Fruit fly (Drosophila melanogaster) whole organism, embryonic: ENCODE results near the gene Sem1.
A peak's percentile ranks its signal among the peaks of the same experiment; 100 is the strongest.

ENCODE experiments used
- Antp ChIP-seq: fragments of 200-800 bp; sonication (Bioruptor generic); optimal IDR thresholded peaks from 3 replicates; lab custom pipeline; 2016; ENCODE audit warnings: missing biosample characterization, missing genetic modification characterization
- CG10267 ChIP-seq: fragments of 200-800 bp; sonication (Bioruptor generic); optimal IDR thresholded peaks from 2 replicates; lab custom pipeline; 2018; ENCODE audit warnings: missing biosample characterization, mild to moderate bottlenecking, missing genetic modification characterization, moderate library complexity
- CG10366 ChIP-seq: fragments of 200-800 bp; sonication (Bioruptor generic); IDR thresholded peaks from 2 replicates; pipeline ENCODE4 v1.3.6; 2022; ENCODE audit warnings: missing biosample characterization, missing genetic modification characterization
- CG12155 ChIP-seq: fragments of 200-800 bp; sonication (Bioruptor generic); optimal IDR thresholded peaks from 3 replicates; lab custom pipeline; 2016; ENCODE audit warnings: missing biosample characterization, missing genetic modification characterization
- CG1529 ChIP-seq: fragments of 200-800 bp; sonication (Bioruptor generic); optimal IDR thresholded peaks from 3 replicates; lab custom pipeline; 2018; ENCODE audit warnings: missing biosample characterization, missing genetic modification characterization
- CG15479 ChIP-seq: fragments of 200-800 bp; sonication (Bioruptor generic); optimal IDR thresholded peaks from 3 replicates; lab custom pipeline; 2019; ENCODE audit warnings: missing biosample characterization, mild to moderate bottlenecking, missing genetic modification characterization, moderate library complexity
- CG17385 ChIP-seq: fragments of 200-800 bp; sonication (Bioruptor generic); optimal IDR thresholded peaks from 3 replicates; lab custom pipeline; 2018; ENCODE audit warnings: missing biosample characterization, mild to moderate bottlenecking, missing genetic modification characterization
- CG18262 ChIP-seq: fragments of 200-800 bp; optimal IDR thresholded peaks from 3 replicates; lab custom pipeline; 2019; ENCODE audit warnings: missing biosample characterization, mild to moderate bottlenecking, missing genetic modification characterization, moderate library complexity
- CG3281 ChIP-seq: fragments of 200-800 bp; sonication (Bioruptor generic); optimal IDR thresholded peaks from 3 replicates; lab custom pipeline; 2017; ENCODE audit warnings: missing biosample characterization, mild to moderate bottlenecking, missing genetic modification characterization
- CG33213 ChIP-seq: fragments of 200-800 bp; sonication (Bioruptor generic); optimal IDR thresholded peaks from 3 replicates; lab custom pipeline; 2016; ENCODE audit warnings: missing biosample characterization, missing genetic modification characterization
- CG43689 ChIP-seq: fragments of 200-800 bp; sonication (Bioruptor generic); IDR thresholded peaks from 2 replicates; pipeline ENCODE4 v1.3.6; 2022; ENCODE audit warnings: missing biosample characterization, missing genetic modification characterization
- CG6272 ChIP-seq: fragments of 200-800 bp; sonication (Bioruptor generic); IDR thresholded peaks from 2 replicates; pipeline ENCODE4 v1.3.6; 2022; ENCODE audit warnings: missing biosample characterization, missing genetic modification characterization
- CG7556 ChIP-seq: fragments of 200-800 bp; sonication (Bioruptor generic); optimal IDR thresholded peaks from 2 replicates; lab custom pipeline; 2017; ENCODE audit warnings: missing biosample characterization, mild to moderate bottlenecking, missing genetic modification characterization
- CG9215 ChIP-seq: fragments of 200-800 bp; sonication (Bioruptor generic); IDR thresholded peaks from 2 replicates; pipeline ENCODE4 v1.3.6; 2022; ENCODE audit warnings: missing biosample characterization, missing genetic modification characterization
- Ets65A ChIP-seq: fragments of 200-800 bp; sonication (Bioruptor generic); peaks from one replicate; lab custom pipeline; 2016; ENCODE audit warnings: missing biosample characterization, missing genetic modification characterization
- Fer1 ChIP-seq: fragments of 200-800 bp; sonication (Bioruptor generic); optimal IDR thresholded peaks from 2 replicates; lab custom pipeline; 2017; ENCODE audit warnings: missing biosample characterization, mild to moderate bottlenecking, missing genetic modification characterization
- Gsc ChIP-seq: fragments of 200-800 bp; sonication (Bioruptor generic); IDR thresholded peaks from 2 replicates; pipeline ENCODE4 v1.3.6; 2022; ENCODE audit warnings: missing biosample characterization, missing genetic modification characterization
- HLH54F ChIP-seq: fragments of 200-800 bp; sonication (Bioruptor generic); optimal IDR thresholded peaks from 3 replicates; lab custom pipeline; 2016; ENCODE audit warnings: missing biosample characterization, missing genetic modification characterization
- HmgD ChIP-seq: fragments of 200-800 bp; sonication (Bioruptor generic); optimal IDR thresholded peaks from 3 replicates; lab custom pipeline; 2016; ENCODE audit warnings: missing biosample characterization, missing genetic modification characterization
- Hmr ChIP-seq: fragments of 200-800 bp; sonication (Bioruptor generic); optimal IDR thresholded peaks from 3 replicates; lab custom pipeline; 2017; ENCODE audit warnings: mild to moderate bottlenecking, missing biosample characterization, missing genetic modification reagents, missing genetic modification characterization
- Hr78 ChIP-seq, 2 experiments: fragments of 200-800 bp in 1 of 2; fragments of >200 bp in 1 of 2; sonication (Bioruptor generic) in 1 of 2; optimal IDR thresholded peaks; 2 replicates each; lab custom pipeline; 2017 to 2019; ENCODE audit warnings: missing biosample characterization in 2 of 2, missing genetic modification characterization in 2 of 2, mild to moderate bottlenecking in 1 of 2, moderate library complexity in 1 of 2
- Kr ChIP-seq: fragments of 200-800 bp; sonication (Bioruptor generic); optimal IDR thresholded peaks from 2 replicates; lab custom pipeline; 2017; ENCODE audit warnings: missing biosample characterization, mild to moderate bottlenecking, missing genetic modification characterization
- Med ChIP-seq: fragments of 200-800 bp; sonication (Bioruptor generic); peaks from one replicate; lab custom pipeline; 2016; ENCODE audit warnings: missing biosample characterization, missing genetic modification characterization, mild to moderate bottlenecking, inconsistent platforms, moderate library complexity
- Mrtf ChIP-seq: fragments of 200-800 bp; sonication (Bioruptor generic); IDR thresholded peaks from 3 replicates; pipeline ENCODE4 v1.3.6; 2022; ENCODE audit warnings: missing biosample characterization, missing genetic modification characterization
- Neu2 ChIP-seq: fragments of 200-800 bp; sonication (Bioruptor generic); optimal IDR thresholded peaks from 3 replicates; lab custom pipeline; 2016; ENCODE audit warnings: missing biosample characterization, missing genetic modification characterization, borderline replicate concordance
- NfI ChIP-seq: fragments of 200-800 bp; sonication (Bioruptor generic); optimal IDR thresholded peaks from 3 replicates; lab custom pipeline; 2018; ENCODE audit warnings: missing biosample characterization, mild to moderate bottlenecking, missing genetic modification characterization, moderate library complexity
- Oaz ChIP-seq: fragments of 200-800 bp; sonication (Bioruptor generic); IDR thresholded peaks from 2 replicates; pipeline ENCODE4 v1.3.6; 2022; ENCODE audit warnings: missing biosample characterization, missing genetic modification characterization
- Ssrp ChIP-seq: fragments of 200-800 bp; sonication (Bioruptor generic); optimal IDR thresholded peaks from 2 replicates; lab custom pipeline; 2018; ENCODE audit warnings: missing biosample characterization, mild to moderate bottlenecking, missing genetic modification characterization, moderate library complexity
- Xrp1 ChIP-seq: fragments of 200-800 bp; sonication (Bioruptor generic); IDR thresholded peaks from 2 replicates; pipeline ENCODE4 v1.3.6; 2022; ENCODE audit warnings: missing biosample characterization, missing genetic modification characterization
- bigmax ChIP-seq: fragments of 200-800 bp; sonication (Bioruptor generic); optimal IDR thresholded peaks from 2 replicates; lab custom pipeline; 2018; ENCODE audit warnings: missing biosample characterization, mild to moderate bottlenecking, missing genetic modification characterization
- btn ChIP-seq: fragments of 200-800 bp; sonication (Bioruptor generic); optimal IDR thresholded peaks from 2 replicates; lab custom pipeline; 2016; ENCODE audit warnings: missing biosample characterization, missing genetic modification characterization
- chm ChIP-seq: fragments of 200-800 bp; sonication (Bioruptor generic); IDR thresholded peaks from 2 replicates; pipeline ENCODE4 v1.3.6; 2022; ENCODE audit warnings: missing biosample characterization, missing genetic modification characterization
- crp ChIP-seq, 2 experiments: fragments of 200-800 bp; sonication (Bioruptor generic); optimal IDR thresholded peaks; 2 replicates in 1 of 2; 3 replicates in 1 of 2; lab custom pipeline; 2017; ENCODE audit warnings: missing biosample characterization in 2 of 2, missing genetic modification characterization in 2 of 2, mild to moderate bottlenecking in 1 of 2, moderate library complexity in 1 of 2
- dati ChIP-seq: fragments of 200-800 bp; sonication (Bioruptor generic); IDR thresholded peaks from 2 replicates; pipeline ENCODE4 v1.3.6; 2022; ENCODE audit warnings: missing biosample characterization, missing genetic modification characterization
- fd102C ChIP-seq: fragments of 200-800 bp; sonication (Bioruptor generic); optimal IDR thresholded peaks from 2 replicates; lab custom pipeline; 2018; ENCODE audit warnings: missing biosample characterization, mild to moderate bottlenecking, missing genetic modification characterization, moderate library complexity
- hbn ChIP-seq: fragments of 200-800 bp; sonication (Bioruptor generic); IDR thresholded peaks from 2 replicates; pipeline ENCODE4 v1.3.6; 2022; ENCODE audit warnings: missing biosample characterization, missing genetic modification characterization; ENCODE audit not compliant: partially characterized antibody
- ken ChIP-seq: fragments of 200-800 bp; sonication (Bioruptor generic); IDR thresholded peaks from 3 replicates; pipeline ENCODE4 v1.3.6; 2022; ENCODE audit warnings: missing biosample characterization, missing genetic modification characterization
- mam ChIP-seq: fragments of 200-800 bp; sonication (Bioruptor generic); optimal IDR thresholded peaks from 3 replicates; lab custom pipeline; 2016; ENCODE audit warnings: missing biosample characterization, missing genetic modification characterization
- nom ChIP-seq: fragments of 200-800 bp; sonication (Bioruptor generic); optimal IDR thresholded peaks from 2 replicates; lab custom pipeline; 2017; ENCODE audit warnings: missing biosample characterization, missing genetic modification characterization, mild to moderate bottlenecking, moderate library complexity, missing genetic modification reagents
- p53 ChIP-seq: fragments of 200-800 bp; sonication (Bioruptor generic); optimal IDR thresholded peaks from 2 replicates; lab custom pipeline; 2016; ENCODE audit warnings: missing biosample characterization, missing genetic modification characterization
- pita ChIP-seq: fragments of 200-800 bp; sonication (Bioruptor generic); optimal IDR thresholded peaks from 2 replicates; lab custom pipeline; 2017; ENCODE audit warnings: missing biosample characterization, mild to moderate bottlenecking, missing genetic modification characterization
- run ChIP-seq: fragments of 200-800 bp; sonication (Bioruptor generic); optimal IDR thresholded peaks from 3 replicates; lab custom pipeline; 2018; ENCODE audit warnings: missing biosample characterization, mild to moderate bottlenecking, missing genetic modification characterization
- scrt ChIP-seq: fragments of 200-800 bp; sonication (Bioruptor generic); optimal IDR thresholded peaks from 2 replicates; lab custom pipeline; 2018; ENCODE audit warnings: missing biosample characterization, mild to moderate bottlenecking, missing genetic modification characterization, moderate library complexity
- sqz ChIP-seq: fragments of 200-800 bp; sonication (Bioruptor generic); optimal IDR thresholded peaks from 3 replicates; lab custom pipeline; 2018; ENCODE audit warnings: missing biosample characterization, mild to moderate bottlenecking, missing genetic modification characterization
- sr ChIP-seq: fragments of 200-800 bp; sonication (Bioruptor generic); IDR thresholded peaks from 3 replicates; pipeline ENCODE4 v1.3.6; 2022; ENCODE audit warnings: missing biosample characterization, missing genetic modification characterization
- stwl ChIP-seq: fragments of 200-800 bp; sonication (Bioruptor generic); optimal IDR thresholded peaks from 3 replicates; lab custom pipeline; 2018; ENCODE audit warnings: missing biosample characterization, mild to moderate bottlenecking, missing genetic modification characterization, moderate library complexity
- unpg ChIP-seq: fragments of 200-800 bp; sonication (Bioruptor generic); optimal IDR thresholded peaks from 3 replicates; lab custom pipeline; 2018; ENCODE audit warnings: missing biosample characterization, mild to moderate bottlenecking, missing genetic modification characterization, moderate library complexity
- wdn ChIP-seq: fragments of 200-800 bp; sonication (Bioruptor generic); IDR thresholded peaks from 2 replicates; pipeline ENCODE4 v1.3.6; 2022; ENCODE audit warnings: missing biosample characterization, missing genetic modification characterization
- wek ChIP-seq: fragments of 200-800 bp; sonication (Bioruptor generic); optimal IDR thresholded peaks from 3 replicates; lab custom pipeline; 2018; ENCODE audit warnings: missing biosample characterization, mild to moderate bottlenecking, missing genetic modification characterization, moderate library complexity

The Sem1 gene

dm6 chr2L:7023614-7024259, 40.0 kb upstream of the Sem1 start, which contains the start of gene Gart (continued):
- TF ChIP-seq sqz (GFP tag; lab: Kevin White, UChicago), result no peak
- TF ChIP-seq mam (GFP tag; lab: Kevin White, UChicago), result peak; percentile 72
- TF ChIP-seq Oaz (GFP tag; lab: Robert Waterston, UW), result no peak
- TF ChIP-seq HmgD (GFP tag; lab: Kevin White, UChicago), result no peak
- TF ChIP-seq CG12155 (GFP tag; lab: Kevin White, UChicago), result peak; percentile 60
- TF ChIP-seq p53 (GFP tag; lab: Kevin White, UChicago), result no peak
- TF ChIP-seq wdn (GFP tag; lab: Robert Waterston, UW), result peak; percentile 46; the same call in 1 of the 2 replicates
- no peak for TF ChIP-seq run (tag; lab: Kevin White, UChicago)
- TF ChIP-seq Fer1 (GFP tag; lab: Kevin White, UChicago), result no peak
- no peak for TF ChIP-seq CG9215 (GFP tag; lab: Robert Waterston, UW)
- peak; percentile 9 for TF ChIP-seq CG10267
- TF ChIP-seq CG33213 (GFP tag; lab: Kevin White, UChicago), result peak; percentile 66
- TF ChIP-seq dati, result no peak
- TF ChIP-seq CG43689 (GFP tag; lab: Robert Waterston, UW), result no peak; the same call in 1 of the 2 replicates
- peak; percentile 61 for TF ChIP-seq btn (GFP tag; lab: Kevin White, UChicago)
- TF ChIP-seq stwl (tag; lab: Kevin White, UChicago), result no peak
- TF ChIP-seq CG10366 (GFP tag; lab: Robert Waterston, UW), result peak; percentile 62; the same call in 1 of the 2 replicates
- TF ChIP-seq Xrp1 (GFP tag; lab: Robert Waterston, UW), result no peak; the same call in 1 of the 2 replicates
- peak; percentile 69 for TF ChIP-seq Antp (GFP tag; lab: Kevin White, UChicago)
- peak; percentile 75 for TF ChIP-seq CG7556
- peak; percentile 59 for TF ChIP-seq CG1529 (GFP tag; lab: Kevin White, UChicago)
- no peak for TF ChIP-seq Neu2 (GFP tag; lab: Kevin White, UChicago)
- peak; percentile 8 for TF ChIP-seq CG18262 (tag; lab: Kevin White, UChicago)
- TF ChIP-seq fd102C, result no peak
- no peak for TF ChIP-seq CG6272 (GFP tag; lab: Robert Waterston, UW)
- peak; percentile 61 for TF ChIP-seq wek (GFP tag; lab: Kevin White, UChicago)
- no peak for TF ChIP-seq hbn (GFP tag; lab: Robert Waterston, UW)
- no peak for TF ChIP-seq pita (GFP tag; lab: Kevin White, UChicago)
- TF ChIP-seq chm (GFP tag; lab: Robert Waterston, UW), result peak; percentile 42
- TF ChIP-seq CG17385 (GFP tag; lab: Kevin White, UChicago), result peak; percentile 76
- peak; percentile 76 for TF ChIP-seq Hmr (GFP tag; lab: Kevin White, UChicago)
- TF ChIP-seq bigmax (GFP tag; lab: Kevin White, UChicago), result no peak
- peak; percentile 20 for TF ChIP-seq CG15479 (GFP tag; lab: Kevin White, UChicago)
- no peak for TF ChIP-seq Gsc (GFP tag; lab: Robert Waterston, UW)
- peak; percentile 74; the same call in 2 of the 3 replicates for TF ChIP-seq ken
- peak in 1 of 2 experiments; percentile 44 for TF ChIP-seq crp (GFP tag; optimal IDR thresholded peaks at IDR 0.05; lab: Kevin White, UChicago)
- peak; percentile 41 for TF ChIP-seq CG3281 (GFP tag; lab: Kevin White, UChicago)
- peak; percentile 61 for TF ChIP-seq NfI (GFP tag; lab: Kevin White, UChicago)
- peak; percentile 36 for TF ChIP-seq Ssrp (tag; lab: Kevin White, UChicago)
- TF ChIP-seq Ets65A (GFP tag; lab: Kevin White, UChicago), result peak; percentile 93
- no peak for TF ChIP-seq nom
- TF ChIP-seq sr (GFP tag; lab: Robert Waterston, UW), result no peak
- peak in 1 of 2 experiments; percentile 59 for TF ChIP-seq Hr78 (GFP tag; optimal IDR thresholded peaks at IDR 0.05; lab: Kevin White, UChicago)
- TF ChIP-seq Mrtf, result peak; percentile 46; the same call in 1 of the 3 replicates
- no peak for TF ChIP-seq Kr
- TF ChIP-seq HLH54F (GFP tag; lab: Kevin White, UChicago), result peak; percentile 63
- no peak for TF ChIP-seq scrt (GFP tag; lab: Kevin White, UChicago)
- peak; percentile 64 for TF ChIP-seq unpg (GFP tag; lab: Kevin White, UChicago)
- TF ChIP-seq Med, result peak; percentile 96
